Worm (Caenorhabditis elegans) whole organism, late embryonic: Measurements from ENCODE around the gene ekl-6.
A peak's percentile ranks its signal among the peaks of the same experiment; 100 is the strongest.

Experiments used
- ama-1 ChIP-seq: fragments of 150-350 bp; optimal IDR thresholded peaks from 2 replicates; lab custom pipeline; 2014
- ceh-18 ChIP-seq: sonication (generic microtip); optimal IDR thresholded peaks from 2 replicates; lab custom pipeline; 2016; ENCODE audit warnings: missing genetic modification characterization, missing compliant biosample characterization
- ceh-19 ChIP-seq: fragments of 200-800 bp; sonication (Bioruptor generic); optimal IDR thresholded peaks from 2 replicates; lab custom pipeline; 2018; ENCODE audit warnings: mild to moderate bottlenecking, missing genetic modification characterization, missing compliant biosample characterization
- ceh-2 ChIP-seq: sonication (generic microtip); optimal IDR thresholded peaks from 2 replicates; lab custom pipeline; 2016; ENCODE audit warnings: missing genotype, missing genetic modification characterization, missing compliant biosample characterization
- ceh-24 ChIP-seq: sonication (generic microtip); optimal IDR thresholded peaks from 2 replicates; lab custom pipeline; 2016; ENCODE audit warnings: mild to moderate bottlenecking, missing genetic modification characterization, missing compliant biosample characterization
- ceh-30 ChIP-seq: fragments of 150-350 bp; optimal IDR thresholded peaks from 2 replicates; lab custom pipeline; 2014; ENCODE audit warnings: missing biosample characterization, missing genetic modification characterization
- ceh-34 ChIP-seq: sonication (generic microtip); optimal IDR thresholded peaks from 2 replicates; lab custom pipeline; 2016; ENCODE audit warnings: mild to moderate bottlenecking, missing genetic modification characterization, missing compliant biosample characterization
- ceh-45 ChIP-seq: fragments of 200-800 bp; sonication (Bioruptor generic); IDR thresholded peaks from 2 replicates; pipeline ENCODE4 v1.3.6; 2022; ENCODE audit warnings: missing genetic modification reagents, missing genetic modification characterization, missing compliant biosample characterization
- ceh-48 ChIP-seq: sonication (generic microtip); optimal IDR thresholded peaks from 2 replicates; lab custom pipeline; 2016; ENCODE audit warnings: missing genetic modification characterization, inconsistent platforms, missing compliant biosample characterization
- ceh-9 ChIP-seq: sonication (generic microtip); optimal IDR thresholded peaks from 2 replicates; lab custom pipeline; 2016; ENCODE audit warnings: mild to moderate bottlenecking, missing genetic modification characterization, inconsistent platforms, missing compliant biosample characterization
- che-1 ChIP-seq: sonication (generic microtip); optimal IDR thresholded peaks from 2 replicates; lab custom pipeline; 2016; ENCODE audit warnings: mild to moderate bottlenecking, missing genetic modification characterization, missing compliant biosample characterization
- dmd-4 ChIP-seq: sonication (generic microtip); optimal IDR thresholded peaks from 2 replicates; lab custom pipeline; 2016; ENCODE audit warnings: borderline replicate concordance, missing genetic modification characterization, missing compliant biosample characterization
- eyg-1 ChIP-seq: sonication (generic microtip); optimal IDR thresholded peaks from 2 replicates; lab custom pipeline; 2016; ENCODE audit warnings: missing genotype, missing genetic modification characterization, missing compliant biosample characterization
- fax-1 ChIP-seq: sonication (generic microtip); optimal IDR thresholded peaks from 2 replicates; lab custom pipeline; 2016; ENCODE audit warnings: missing genotype, missing genetic modification characterization, missing compliant biosample characterization
- fkh-10 ChIP-seq: fragments of 150-350 bp; optimal IDR thresholded peaks from 2 replicates; lab custom pipeline; 2014; ENCODE audit warnings: missing biosample characterization, missing genetic modification reagents, missing genetic modification characterization
- gmeb-2 ChIP-seq: sonication (generic microtip); optimal IDR thresholded peaks from 2 replicates; lab custom pipeline; 2016; ENCODE audit warnings: missing genetic modification characterization, inconsistent platforms, missing compliant biosample characterization
- hlh-30 ChIP-seq: sonication (generic microtip); optimal IDR thresholded peaks from 2 replicates; lab custom pipeline; 2017; ENCODE audit warnings: antibody characterized with exemption, missing genetic modification characterization, missing compliant biosample characterization; ENCODE audit not compliant: insufficient read depth
- hlh-6 ChIP-seq: sonication (generic microtip); optimal IDR thresholded peaks from 2 replicates; lab custom pipeline; 2016; ENCODE audit warnings: missing genotype, missing genetic modification characterization, missing compliant biosample characterization
- lim-6 ChIP-seq: sonication (generic microtip); optimal IDR thresholded peaks from 2 replicates; lab custom pipeline; 2016; ENCODE audit warnings: missing genetic modification characterization, missing compliant biosample characterization
- mec-3 ChIP-seq: sonication (generic microtip); optimal IDR thresholded peaks from 2 replicates; lab custom pipeline; 2016; ENCODE audit warnings: borderline replicate concordance, missing genetic modification characterization, missing compliant biosample characterization
- nfya-1 ChIP-seq: sonication (generic microtip); optimal IDR thresholded peaks from 2 replicates; lab custom pipeline; 2017; ENCODE audit warnings: missing genetic modification characterization, mild to moderate bottlenecking, missing compliant biosample characterization, antibody characterized with exemption, moderate library complexity
- nhr-11 ChIP-seq: fragments of 150-350 bp; optimal IDR thresholded peaks from 2 replicates; lab custom pipeline; 2014; ENCODE audit warnings: missing biosample characterization, missing genetic modification characterization
- nhr-232 ChIP-seq: sonication (generic microtip); optimal IDR thresholded peaks from 2 replicates; lab custom pipeline; 2016; ENCODE audit warnings: missing genetic modification characterization, missing compliant biosample characterization
- npax-4 ChIP-seq: sonication (generic microtip); optimal IDR thresholded peaks from 2 replicates; lab custom pipeline; 2016; ENCODE audit warnings: missing genetic modification characterization, missing compliant biosample characterization
- odd-2 ChIP-seq: sonication (generic microtip); optimal IDR thresholded peaks from 2 replicates; lab custom pipeline; 2017; ENCODE audit warnings: antibody characterized with exemption, mild to moderate bottlenecking, missing genetic modification characterization, missing compliant biosample characterization
- pag-3 ChIP-seq: sonication (generic microtip); optimal IDR thresholded peaks from 2 replicates; lab custom pipeline; 2016; ENCODE audit warnings: missing compliant biosample characterization, missing genetic modification characterization, borderline replicate concordance
- pha-4 ChIP-seq: fragments of 150-350 bp; optimal IDR thresholded peaks from 2 replicates; lab custom pipeline; 2018; ENCODE audit warnings: missing biosample characterization, missing genetic modification reagents, missing genetic modification characterization
- pros-1 ChIP-seq: fragments of 150-350 bp; optimal IDR thresholded peaks from 2 replicates; lab custom pipeline; 2014; ENCODE audit warnings: missing biosample characterization, missing genetic modification reagents, missing genetic modification characterization
- ref-2 ChIP-seq: sonication (generic microtip); optimal IDR thresholded peaks from 2 replicates; lab custom pipeline; 2016; ENCODE audit warnings: missing genetic modification characterization, missing compliant biosample characterization
- rnt-1 ChIP-seq: sonication (generic microtip); optimal IDR thresholded peaks from 2 replicates; lab custom pipeline; 2016; ENCODE audit warnings: missing genetic modification characterization, missing compliant biosample characterization
- sdc-2 ChIP-seq: sonication (generic microtip); optimal IDR thresholded peaks from 2 replicates; lab custom pipeline; 2016; ENCODE audit warnings: missing genotype, missing genetic modification characterization, missing compliant biosample characterization
- sox-2 ChIP-seq: fragments of 200-800 bp; sonication (Bioruptor generic); IDR thresholded peaks from 2 replicates; pipeline ENCODE4 v1.3.6; 2022; ENCODE audit warnings: missing genetic modification reagents, missing genetic modification characterization, missing compliant biosample characterization
- sox-4 ChIP-seq: sonication (generic microtip); optimal IDR thresholded peaks from 2 replicates; lab custom pipeline; 2017; ENCODE audit warnings: mild to moderate bottlenecking, missing genetic modification characterization, inconsistent platforms, missing compliant biosample characterization
- tbx-2 ChIP-seq: sonication (generic microtip); optimal IDR thresholded peaks from 2 replicates; lab custom pipeline; 2016; ENCODE audit warnings: missing genetic modification characterization, missing compliant biosample characterization
- tbx-7 ChIP-seq: sonication (generic microtip); optimal IDR thresholded peaks from 2 replicates; lab custom pipeline; 2016; ENCODE audit warnings: missing genotype, missing genetic modification characterization, missing compliant biosample characterization
- unc-42 ChIP-seq: sonication (generic microtip); optimal IDR thresholded peaks from 2 replicates; lab custom pipeline; 2016; ENCODE audit warnings: missing genotype, missing genetic modification characterization, missing compliant biosample characterization
- unc-86 ChIP-seq: sonication (generic microtip); optimal IDR thresholded peaks from 2 replicates; lab custom pipeline; 2016; ENCODE audit warnings: missing genetic modification characterization, missing compliant biosample characterization
- ztf-16 ChIP-seq: sonication (generic microtip); optimal IDR thresholded peaks from 2 replicates; lab custom pipeline; 2017; ENCODE audit warnings: missing genetic modification characterization, missing compliant biosample characterization

The ekl-6 gene

ce11 chrIII:10016413-10017051 is 47.7 kb upstream of the ekl-6 start, which contains the start of gene rgs-1 (continued):
- TF ChIP-seq ceh-34 (tag; lab: Kevin White, UChicago) = peak; percentile 25
- TF ChIP-seq, all 69 proteins: peak for 16

ce11 chrIII:10018007-10018406 is 46.2 kb upstream of the ekl-6 start:
- TF ChIP-seq hlh-6 (tag; lab: Kevin White, UChicago) (no peak), sox-4 (tag; lab: Kevin White, UChicago) (no peak), ceh-34 (tag; lab: Kevin White, UChicago) (no peak), nfya-1 (tag; lab: Kevin White, UChicago) (no peak), unc-42 (tag; lab: Kevin White, UChicago) (peak; percentile 92), che-1 (no peak)

ce11 chrIII:10023452-10023851 is 40.8 kb upstream of the ekl-6 start, which contains the start of gene ins-21:
ins-21 (plus strand) TSS chrIII:10023752.
- TF ChIP-seq pros-1 (tag; lab: Kevin White, UChicago) (no peak), dmd-4 (tag; lab: Kevin White, UChicago) (no peak), pag-3 (tag; lab: Kevin White, UChicago) (no peak), sox-2 (no peak), ceh-45 (no peak), nhr-232 (tag; lab: Kevin White, UChicago) (no peak), ceh-18 (tag; lab: Kevin White, UChicago) (no peak), ceh-2 (tag; lab: Kevin White, UChicago) (no peak), odd-2 (tag; lab: Kevin White, UChicago) (no peak)
- TF ChIP-seq, all 69 proteins: peak for 0

ce11 chrIII:10025989-10026388 is 38.2 kb upstream of the ekl-6 start, which contains the start of gene ins-22:
ins-22 (plus strand) TSS chrIII:10026289.
- TF ChIP-seq fax-1 (tag; lab: Kevin White, UChicago) (no peak), fkh-10 (no peak), ceh-30 (no peak), hlh-30 (tag; lab: Kevin White, UChicago) (no peak), ceh-24 (tag; lab: Kevin White, UChicago) (no peak), tbx-2 (tag; lab: Kevin White, UChicago) (no peak), hlh-6 (tag; lab: Kevin White, UChicago) (no peak), npax-4 (tag; lab: Kevin White, UChicago) (no peak), odd-2 (tag; lab: Kevin White, UChicago) (no peak), ceh-19 (GFP tag; lab: Kevin White, UChicago) (no peak), pha-4 (tag; lab: Kevin White, UChicago) (no peak), nhr-11 (no peak), unc-86 (no peak), ceh-48 (tag; lab: Kevin White, UChicago) (no peak), ztf-16 (tag; lab: Kevin White, UChicago) (no peak), rnt-1 (tag; lab: Kevin White, UChicago) (no peak), tbx-7 (tag; lab: Kevin White, UChicago) (no peak)

ce11 chrIII:10027947-10028346 is 36.3 kb upstream of the ekl-6 start, which contains the start of gene ins-23:
ins-23 (plus strand) TSS chrIII:10028247.
- TF ChIP-seq pros-1 (tag; lab: Kevin White, UChicago) = no peak
- TF ChIP-seq sdc-2 (tag; lab: Kevin White, UChicago) = no peak
- no peak for TF ChIP-seq tbx-7 (tag; lab: Kevin White, UChicago)
- TF ChIP-seq ref-2 (tag; lab: Kevin White, UChicago) = no peak
- no peak for TF ChIP-seq mec-3 (tag; lab: Kevin White, UChicago)
- TF ChIP-seq eyg-1 = no peak
- no peak for TF ChIP-seq ama-1 (lab: Kevin White, UChicago)
- TF ChIP-seq pha-4 (tag; lab: Kevin White, UChicago) = no peak
- no peak for TF ChIP-seq tbx-2 (tag; lab: Kevin White, UChicago)
- TF ChIP-seq unc-42 (tag; lab: Kevin White, UChicago) = no peak
- TF ChIP-seq ceh-9 (tag; lab: Kevin White, UChicago) = no peak
- no peak for TF ChIP-seq lim-6 (tag; lab: Kevin White, UChicago)
- TF ChIP-seq gmeb-2 (tag; lab: Kevin White, UChicago) = no peak
